Worm (Caenorhabditis elegans): Measurements from ENCODE around the gene K06H6.5.
A peak's percentile ranks its signal among the peaks of the same experiment; 100 is the strongest.

The K06H6.5 gene

ce11 chrV:532046-532445 is 44.1 kb upstream of the K06H6.5 start, which contains the start of gene nhr-58 (continued):
- no peak for TF ChIP-seq zag-1 (tag; optimal IDR thresholded peaks at IDR 0.05)

- TF ChIP-seq gmeb-1 (tag; optimal IDR thresholded peaks at IDR 0.05) (peak; percentile 32), unc-39 (tag; optimal IDR thresholded peaks at IDR 0.05) (no peak), nhr-25 (tag; optimal IDR thresholded peaks at IDR 0.05) (peak; percentile 48), nhr-21 (tag; optimal IDR thresholded peaks at IDR 0.05) (no peak), nhr-237 (tag; optimal IDR thresholded peaks at IDR 0.05) (no peak), nhr-11 (tag; optimal IDR thresholded peaks at IDR 0.05) (no peak), F13H6.1 (tag; optimal IDR thresholded peaks at IDR 0.05) (peak; percentile 27), C34F6.9 (tag; optimal IDR thresholded peaks at IDR 0.05) (peak; percentile 20), fos-1 (tag; optimal IDR thresholded peaks at IDR 0.05) (peak; percentile 37), sma-9 (GFP tag; optimal IDR thresholded peaks at IDR 0.05) (peak; percentile 88), sma-9 (tag; optimal IDR thresholded peaks at IDR 0.05) (no peak), crh-2 (tag; optimal IDR thresholded peaks at IDR 0.05) (peak; percentile 29), nhr-77 (tag; optimal IDR thresholded peaks at IDR 0.05) (no peak), sma-3 (GFP tag; optimal IDR thresholded peaks at IDR 0.05) (peak; percentile 21), nhr-129 (tag; optimal IDR thresholded peaks at IDR 0.05) (peak; percentile 91), lsy-2 (tag; optimal IDR thresholded peaks at IDR 0.05) (peak in 1 of 2 experiments; percentile 38), zag-1 (tag; optimal IDR thresholded peaks at IDR 0.05) (no peak), elt-3 (tag; optimal IDR thresholded peaks at IDR 0.05) (no peak), mdl-1 (tag; optimal IDR thresholded peaks at IDR 0.05) (no peak)
Observed at ce11 chrV:534176-534575, 42.0 kb upstream of the K06H6.5 start, which contains the start of gene nhr-132. Gene nhr-132, plus strand, starts transcription at chrV:534446.

- TF ChIP-seq sma-9 (GFP tag; optimal IDR thresholded peaks at IDR 0.05), result no peak
- TF ChIP-seq sma-9 (tag; optimal IDR thresholded peaks at IDR 0.05), result no peak
- TF ChIP-seq ama-1 (optimal IDR thresholded peaks at IDR 0.05), result no peak
- TF ChIP-seq blmp-1 (tag; optimal IDR thresholded peaks at IDR 0.05; ENCODE audit: insufficient read depth), result no peak
- no peak for TF ChIP-seq gmeb-1 (tag; optimal IDR thresholded peaks at IDR 0.05)
- no peak for TF ChIP-seq crh-2 (tag; optimal IDR thresholded peaks at IDR 0.05)
- TF ChIP-seq R02D3.7 (tag; optimal IDR thresholded peaks at IDR 0.05), result no peak
- TF ChIP-seq snpc-4 (tag; optimal IDR thresholded peaks at IDR 0.05), result no peak
- TF ChIP-seq nhr-6 (tag; optimal IDR thresholded peaks at IDR 0.05), result no peak
- TF ChIP-seq nhr-11 (tag; optimal IDR thresholded peaks at IDR 0.05), result no peak
- no peak for TF ChIP-seq aly-2 (tag; optimal IDR thresholded peaks at IDR 0.05)
- TF ChIP-seq sma-3 (GFP tag; optimal IDR thresholded peaks at IDR 0.05), result no peak
- no peak for TF ChIP-seq mdl-1 (tag; optimal IDR thresholded peaks at IDR 0.05)
- TF ChIP-seq alr-1 (tag; optimal IDR thresholded peaks at IDR 0.05), result no peak
Observed at ce11 chrV:536571-536970, 39.6 kb upstream of the K06H6.5 start, which contains the start of gene C14C6.5. Gene C14C6.5, plus strand, starts transcription at chrV:536628.

ce11 chrV:539040-539510 is 37.1 kb upstream of the K06H6.5 start, which contains the start of gene nhr-155:
Gene nhr-155, plus strand, starts transcription at chrV:539460.
- TF ChIP-seq unc-62 (GFP tag; optimal IDR thresholded peaks at IDR 0.05) (no peak), nhr-23 (tag; optimal IDR thresholded peaks at IDR 0.05) (peak; percentile 26), elt-1 (tag; optimal IDR thresholded peaks at IDR 0.05) (peak; percentile 95), ceh-16 (tag; optimal IDR thresholded peaks at IDR 0.05) (peak; percentile 30), sma-9 (GFP tag; optimal IDR thresholded peaks at IDR 0.05) (peak; percentile 81), sma-9 (tag; optimal IDR thresholded peaks at IDR 0.05) (no peak), lsy-2 (tag; optimal IDR thresholded peaks at IDR 0.05) (no peak)

- peak; percentile 50 for TF ChIP-seq sma-9 (GFP tag; optimal IDR thresholded peaks at IDR 0.05)
- no peak for TF ChIP-seq sma-9 (tag; optimal IDR thresholded peaks at IDR 0.05)
- peak; percentile 31 for TF ChIP-seq elt-1 (tag; optimal IDR thresholded peaks at IDR 0.05)
- no peak for TF ChIP-seq dmd-4 (tag; optimal IDR thresholded peaks at IDR 0.05)
Observed at ce11 chrV:541470-541869, 34.7 kb upstream of the K06H6.5 start.

- TF ChIP-seq R02D3.7 (tag; optimal IDR thresholded peaks at IDR 0.05) (no peak), dmd-4 (tag; optimal IDR thresholded peaks at IDR 0.05) (no peak), lsy-2 (tag; optimal IDR thresholded peaks at IDR 0.05) (no peak), nhr-77 (tag; optimal IDR thresholded peaks at IDR 0.05) (no peak), nhr-21 (tag; optimal IDR thresholded peaks at IDR 0.05) (no peak), lin-11 (tag; optimal IDR thresholded peaks at IDR 0.05) (no peak), nhr-23 (tag; optimal IDR thresholded peaks at IDR 0.05) (no peak), sem-4 (tag; optimal IDR thresholded peaks at IDR 0.05) (no peak), skn-1 (tag; optimal IDR thresholded peaks at IDR 0.05) (no peak), sma-9 (GFP tag; optimal IDR thresholded peaks at IDR 0.05) (no peak), sma-9 (tag; optimal IDR thresholded peaks at IDR 0.05) (no peak), unc-39 (tag; optimal IDR thresholded peaks at IDR 0.05) (no peak), ztf-1 (GFP tag; conservative IDR thresholded peaks at IDR 0.05) (no peak), nhr-12 (tag; optimal IDR thresholded peaks at IDR 0.05) (no peak), lin-13 (GFP tag; optimal IDR thresholded peaks at IDR 0.05) (no peak), Y55F3AM.14 (GFP tag; optimal IDR thresholded peaks at IDR 0.05) (no peak)
Observed at ce11 chrV:543169-543568, 33.0 kb upstream of the K06H6.5 start, which contains the start of gene C14C6.3. Gene C14C6.3, plus strand, starts transcription at chrV:543469.
